Fruit fly (Drosophila melanogaster) whole organism, adult: Measurements from ENCODE around the gene CG42366.

Source experiments
- CG12768 ChIP-seq: fragments of 200-800 bp; sonication (Bioruptor generic); optimal IDR thresholded peaks from 2 replicates; lab custom pipeline; 2017; ENCODE audit warnings: missing biosample characterization, missing genetic modification characterization, mild to moderate bottlenecking, moderate library complexity, missing genetic modification reagents
- CG14711 ChIP-seq: fragments of 200-800 bp; sonication (Bioruptor generic); optimal IDR thresholded peaks from 2 replicates; lab custom pipeline; 2018; ENCODE audit warnings: missing biosample characterization, mild to moderate bottlenecking, missing genetic modification characterization, moderate library complexity
- CG5204 ChIP-seq: fragments of 200-800 bp; sonication (Bioruptor generic); optimal IDR thresholded peaks from 2 replicates; lab custom pipeline; 2016; ENCODE audit warnings: missing biosample characterization, missing genetic modification characterization
- CG7101 ChIP-seq: fragments of 200-800 bp; sonication (Bioruptor generic); optimal IDR thresholded peaks from 2 replicates; lab custom pipeline; 2018; ENCODE audit warnings: missing biosample characterization, mild to moderate bottlenecking, missing genetic modification characterization, moderate library complexity
- kay ChIP-seq: fragments of 200-800 bp; sonication (Bioruptor generic); peaks from one replicate; lab custom pipeline; 2016; ENCODE audit warnings: missing biosample characterization, missing genetic modification characterization, borderline replicate concordance
- tj ChIP-seq: fragments of 200-800 bp; sonication (Bioruptor generic); optimal IDR thresholded peaks from 3 replicates; lab custom pipeline; 2017; ENCODE audit warnings: missing biosample characterization, mild to moderate bottlenecking, missing genetic modification characterization, moderate library complexity
- toe ChIP-seq: fragments of 200-800 bp; sonication (Bioruptor generic); optimal IDR thresholded peaks from 2 replicates; lab custom pipeline; 2016; ENCODE audit warnings: missing biosample characterization, missing genetic modification characterization

- TF ChIP-seq CG7101 (tag; lab: Kevin White, UChicago) (no peak), CG14711 (tag; lab: Kevin White, UChicago) (no peak), CG12768 (no peak), CG5204 (no peak), kay (GFP tag; lab: Kevin White, UChicago) (no peak), toe (GFP tag; lab: Kevin White, UChicago) (no peak), tj (GFP tag; lab: Kevin White, UChicago) (no peak)
Observed at dm6 chr2L:9972624-9973023, 47.7 kb downstream of the CG42366 start.
